Worm (Caenorhabditis elegans): ENCODE results near the gene math-28.
"Not testable (repeated sequence)": the region's sequence is repeated elsewhere in the genome, so short reads cannot be mapped to it uniquely, and the experiment has no call there.

The math-28 gene

DNA sequence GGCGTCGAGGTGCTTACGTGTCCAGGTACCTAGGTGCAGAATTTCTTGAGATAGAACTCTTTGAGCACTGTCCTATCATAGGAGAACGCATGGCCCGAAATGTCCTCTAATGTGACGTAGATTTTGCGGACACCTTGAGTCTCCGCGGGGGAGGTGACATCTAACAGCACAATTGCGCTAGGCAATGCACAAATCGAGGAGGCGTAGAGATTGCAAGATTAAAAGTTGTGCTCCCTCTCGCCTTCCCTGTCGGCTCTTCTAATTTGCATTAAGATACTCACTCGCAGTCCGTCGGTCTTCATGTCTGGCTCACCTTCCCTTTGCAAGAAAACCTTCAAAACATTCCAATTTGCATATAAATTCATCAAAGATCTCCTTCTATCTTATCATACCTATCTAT is 3.6 kb upstream of the math-28 start, which contains the start of gene F36H5.18:
F36H5.18 (plus strand) TSS at position 301 of the 400 bp plus-strand sequence.
- no peak for TF ChIP-seq flt-1 (GFP tag; IDR thresholded peaks at IDR 0.05)
- TF ChIP-seq ztf-23 (GFP tag; IDR thresholded peaks at IDR 0.05), result no peak

DNA sequence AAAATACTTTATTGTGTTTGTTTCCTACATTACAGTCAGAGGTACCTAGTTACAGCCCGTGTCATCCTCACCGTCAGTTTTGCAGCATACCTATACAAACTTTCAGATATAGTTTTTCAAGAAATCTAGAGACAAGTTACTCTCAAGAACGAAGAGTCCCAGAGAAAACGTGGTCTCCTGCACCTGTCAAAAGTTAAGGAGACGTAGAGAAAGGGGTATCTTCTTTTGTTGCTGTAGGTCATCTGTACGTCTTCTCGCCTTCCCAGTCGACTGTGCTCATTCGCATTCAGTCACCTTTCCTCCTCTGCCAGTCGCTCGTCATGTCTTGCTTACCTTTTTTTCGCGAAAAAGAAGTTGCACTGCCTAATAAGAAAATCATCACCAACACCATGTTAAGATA is 1.6 kb upstream of the math-28 start, which contains the start of gene F36H5.4:
F36H5.4 (plus strand) TSS at position 301 of the 400 bp plus-strand sequence.
- TF ChIP-seq ztf-23 (GFP tag; IDR thresholded peaks at IDR 0.05), result no peak
- TF ChIP-seq flt-1 (GFP tag; IDR thresholded peaks at IDR 0.05), result no peak
- TF ChIP-seq ref-1 (GFP tag; conservative IDR thresholded peaks at IDR 0.05), result no peak
- TF ChIP-seq klf-2 (GFP tag; conservative IDR thresholded peaks at IDR 0.05), result no peak
- no peak for TF ChIP-seq ztf-29 (GFP tag; IDR thresholded peaks at IDR 0.05)
- no peak for TF ChIP-seq cog-1 (tag; optimal IDR thresholded peaks at IDR 0.05)
- TF ChIP-seq med-1 (GFP tag; optimal IDR thresholded peaks at IDR 0.05; ENCODE audit: insufficient read depth), result no peak
- no peak for TF ChIP-seq tab-1 (GFP tag; IDR thresholded peaks at IDR 0.05)
- no peak for TF ChIP-seq T22C8.4 (GFP tag; IDR thresholded peaks at IDR 0.05)

DNA sequence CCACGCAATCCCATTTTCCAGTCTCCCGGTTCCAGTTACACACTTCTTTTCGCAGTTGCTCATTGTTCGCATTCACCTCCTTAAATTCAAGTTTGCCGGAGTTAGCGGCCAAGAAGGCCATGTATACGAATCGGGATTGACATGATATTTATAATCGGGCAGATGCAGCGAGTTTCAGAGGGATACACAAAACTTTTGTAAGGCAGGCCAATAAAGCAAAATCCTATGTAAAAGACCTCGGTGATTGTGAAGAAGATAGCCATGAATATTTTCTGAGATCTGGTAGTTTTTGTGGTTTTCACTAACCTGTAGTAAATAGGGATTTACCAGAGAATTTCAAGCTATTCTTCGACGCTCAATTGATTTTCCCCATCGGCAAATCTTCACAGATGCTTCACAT is 3.5 kb downstream of the math-28 start:
- TF ChIP-seq ref-1 (GFP tag; conservative IDR thresholded peaks at IDR 0.05), result no peak
- no peak for TF ChIP-seq med-1 (GFP tag; optimal IDR thresholded peaks at IDR 0.05; ENCODE audit: insufficient read depth)
- no peak for TF ChIP-seq tab-1 (GFP tag; IDR thresholded peaks at IDR 0.05)
- TF ChIP-seq cog-1 (tag; optimal IDR thresholded peaks at IDR 0.05), result no peak
- no peak for TF ChIP-seq flt-1 (GFP tag; IDR thresholded peaks at IDR 0.05)
- TF ChIP-seq T22C8.4 (GFP tag; IDR thresholded peaks at IDR 0.05), result no peak
- no peak for TF ChIP-seq klf-2 (GFP tag; conservative IDR thresholded peaks at IDR 0.05)
- no peak for TF ChIP-seq ztf-23 (GFP tag; IDR thresholded peaks at IDR 0.05)
- no peak for TF ChIP-seq ztf-29 (GFP tag; IDR thresholded peaks at IDR 0.05)

DNA sequence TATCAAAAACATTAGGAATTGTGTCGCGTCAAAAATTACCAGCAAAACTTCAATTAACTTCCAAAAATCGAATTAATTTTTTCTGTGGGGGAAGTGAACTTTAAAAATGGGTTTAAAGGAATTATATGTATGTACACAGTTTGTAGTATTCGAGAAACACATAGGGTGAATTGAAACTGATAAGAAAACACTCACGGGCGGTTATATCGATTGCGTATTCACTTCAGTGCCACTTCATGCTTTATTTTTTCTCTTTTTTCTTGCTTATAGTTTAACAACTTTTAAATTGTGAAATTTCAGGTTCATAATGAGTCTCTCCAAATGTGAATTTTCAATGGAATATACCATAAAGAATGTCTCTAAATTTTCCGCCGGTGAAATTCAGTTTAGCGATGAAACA is 8.2 kb downstream of the math-28 start, which contains the start of gene math-26:
math-26 (plus strand) TSS at position 301 of the 400 bp plus-strand sequence.
- not testable (repeated sequence) for TF ChIP-seq klf-2 (GFP tag; conservative IDR thresholded peaks at IDR 0.05); tab-1 (GFP tag; IDR thresholded peaks at IDR 0.05); ztf-23 (GFP tag; IDR thresholded peaks at IDR 0.05)

DNA sequence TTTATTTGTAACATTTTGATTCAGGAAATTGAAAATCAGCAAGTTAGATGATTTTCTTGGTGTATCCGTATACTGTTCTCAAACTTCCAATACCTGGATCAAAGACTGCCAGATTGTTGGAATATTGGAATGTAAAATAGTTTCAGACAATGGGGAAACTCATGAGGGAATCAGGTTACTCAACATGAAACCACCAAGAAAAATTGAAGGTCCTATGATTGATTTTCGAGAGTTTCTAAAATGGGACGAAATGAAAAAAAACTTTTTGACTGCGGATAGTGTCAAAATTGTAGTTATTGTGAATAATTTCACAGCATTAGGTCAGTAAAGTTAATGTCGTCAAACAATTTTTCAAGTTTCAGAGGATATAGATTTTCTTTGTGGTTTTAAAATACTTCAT is 8.6 kb downstream of the math-28 start, which contains the start of gene math-3:
math-3 (plus strand) TSS at position 301 of the 400 bp plus-strand sequence.
- TF ChIP-seq klf-2 (GFP tag; conservative IDR thresholded peaks at IDR 0.05), result no peak
- no peak for TF ChIP-seq tab-1 (GFP tag; IDR thresholded peaks at IDR 0.05)
- no peak for TF ChIP-seq cog-1 (tag; optimal IDR thresholded peaks at IDR 0.05)
- no peak for TF ChIP-seq ztf-29 (GFP tag; IDR thresholded peaks at IDR 0.05)
- no peak for TF ChIP-seq ztf-23 (GFP tag; IDR thresholded peaks at IDR 0.05)
- no peak for TF ChIP-seq ref-1 (GFP tag; conservative IDR thresholded peaks at IDR 0.05)
- no peak for TF ChIP-seq T22C8.4 (GFP tag; IDR thresholded peaks at IDR 0.05)
- TF ChIP-seq med-1 (GFP tag; optimal IDR thresholded peaks at IDR 0.05; ENCODE audit: insufficient read depth), result no peak
- TF ChIP-seq flt-1 (GFP tag; IDR thresholded peaks at IDR 0.05), result no peak

DNA sequence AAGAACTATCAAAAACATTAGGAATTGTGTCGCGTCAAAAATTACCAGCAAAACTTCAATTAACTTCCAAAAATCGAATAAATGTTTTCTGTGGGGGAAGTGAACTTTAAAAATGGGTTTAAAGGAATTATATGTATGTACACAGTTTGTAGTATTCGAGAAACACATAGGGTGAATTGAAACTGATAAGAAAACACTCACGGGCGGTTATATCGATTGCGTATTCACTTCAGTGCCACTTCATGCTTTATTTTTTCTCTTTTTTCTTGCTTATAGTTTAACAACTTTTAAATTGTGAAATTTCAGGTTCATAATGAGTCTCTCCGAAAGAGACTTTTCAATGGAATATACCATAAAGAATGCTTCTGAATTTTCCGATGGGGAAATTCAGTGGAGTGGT is 12.1 kb downstream of the math-28 start, which contains the start of gene F36H5.14:
F36H5.14 (plus strand) TSS at position 301 of the 400 bp plus-strand sequence.
- not testable (repeated sequence) for TF ChIP-seq klf-2 (GFP tag; conservative IDR thresholded peaks at IDR 0.05); ztf-23 (GFP tag; IDR thresholded peaks at IDR 0.05); T22C8.4 (GFP tag; IDR thresholded peaks at IDR 0.05)

DNA sequence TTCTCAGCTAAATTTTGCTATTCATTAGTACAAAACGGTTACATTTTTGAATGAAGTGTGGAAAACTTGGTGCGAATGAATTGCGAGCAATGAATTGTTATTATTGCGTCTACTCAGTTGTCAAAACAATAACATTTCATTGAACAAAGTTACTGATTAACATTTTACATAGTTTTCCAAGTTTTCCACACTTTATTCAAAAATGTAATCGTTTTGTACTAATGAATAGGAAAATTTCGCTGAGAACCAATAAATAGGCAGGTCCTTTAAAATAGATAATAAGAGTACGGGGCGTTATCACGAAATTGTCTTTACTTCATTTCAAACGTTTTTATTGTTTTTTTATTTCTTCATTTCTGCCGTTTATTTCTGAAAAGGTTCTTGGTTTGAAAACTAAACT is 19.3 kb downstream of the math-28 start, which contains the start of gene math-4:
math-4 (minus strand) TSS at position 101 of the 400 bp plus-strand sequence.
- no peak for TF ChIP-seq cog-1 (tag; optimal IDR thresholded peaks at IDR 0.05)
- no peak for TF ChIP-seq klf-2 (GFP tag; conservative IDR thresholded peaks at IDR 0.05)
- TF ChIP-seq ref-1 (GFP tag; conservative IDR thresholded peaks at IDR 0.05), result no peak
- TF ChIP-seq flt-1 (GFP tag; IDR thresholded peaks at IDR 0.05), result no peak
- no peak for TF ChIP-seq med-1 (GFP tag; optimal IDR thresholded peaks at IDR 0.05; ENCODE audit: insufficient read depth)
- TF ChIP-seq ztf-29 (GFP tag; IDR thresholded peaks at IDR 0.05), result no peak
- no peak for TF ChIP-seq T22C8.4 (GFP tag; IDR thresholded peaks at IDR 0.05)
- no peak for TF ChIP-seq ztf-23 (GFP tag; IDR thresholded peaks at IDR 0.05)
- TF ChIP-seq tab-1 (GFP tag; IDR thresholded peaks at IDR 0.05), result no peak

DNA sequence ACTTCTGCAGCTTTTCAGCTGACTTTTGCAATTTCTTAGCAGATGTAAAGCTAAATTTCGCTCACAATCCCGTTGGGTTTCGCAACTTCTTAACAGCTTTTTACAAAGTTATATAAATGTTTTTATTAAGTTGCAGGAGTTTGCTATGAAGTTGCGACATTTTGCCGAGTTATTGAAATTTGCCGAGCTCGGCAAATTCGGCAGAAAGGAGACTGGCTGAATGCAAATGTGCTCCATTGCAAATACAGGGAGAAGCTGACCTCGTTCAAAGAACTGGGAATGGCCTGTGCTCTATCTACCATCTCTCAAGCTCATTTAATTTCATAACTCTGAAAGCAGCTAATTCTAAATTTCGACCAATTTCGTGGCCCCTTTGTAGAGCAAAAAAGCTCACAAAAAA is 21.6 kb downstream of the math-28 start, which contains the start of gene C08F1.11:
C08F1.11 (minus strand) TSS at position 101 of the 400 bp plus-strand sequence.
- TF ChIP-seq flt-1 (GFP tag; IDR thresholded peaks at IDR 0.05) (no peak), med-1 (GFP tag; optimal IDR thresholded peaks at IDR 0.05; ENCODE audit: insufficient read depth) (no peak), klf-2 (GFP tag; conservative IDR thresholded peaks at IDR 0.05) (no peak), tab-1 (GFP tag; IDR thresholded peaks at IDR 0.05) (no peak), ref-1 (GFP tag; conservative IDR thresholded peaks at IDR 0.05) (no peak), T22C8.4 (GFP tag; IDR thresholded peaks at IDR 0.05) (no peak), cog-1 (tag; optimal IDR thresholded peaks at IDR 0.05) (no peak), ztf-23 (GFP tag; IDR thresholded peaks at IDR 0.05) (no peak), ztf-29 (GFP tag; IDR thresholded peaks at IDR 0.05) (no peak)

DNA sequence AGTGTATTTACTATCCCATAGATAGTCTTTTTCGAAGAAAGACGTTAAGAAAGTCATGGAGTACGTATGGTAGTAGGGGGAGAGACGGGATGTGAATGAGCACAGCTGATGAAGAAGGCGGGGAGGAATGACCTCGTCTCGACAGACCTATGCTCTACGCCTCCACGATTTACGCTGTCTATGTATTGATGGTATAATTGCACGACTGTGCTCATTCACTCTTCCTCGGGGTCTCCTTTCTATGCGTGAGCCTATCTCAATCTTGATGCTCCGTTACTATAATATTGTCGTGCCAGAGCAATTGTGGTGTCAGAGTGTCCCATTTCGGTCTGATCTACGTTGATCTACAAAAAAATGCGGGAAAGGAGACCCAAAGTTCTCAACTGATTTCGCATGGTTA is 23.0 kb downstream of the math-28 start, which contains the start of gene C08F1.10:
C08F1.10 (minus strand) TSS at position 101 of the 400 bp plus-strand sequence.
- TF ChIP-seq ref-1 (GFP tag; conservative IDR thresholded peaks at IDR 0.05) (no peak), T22C8.4 (GFP tag; IDR thresholded peaks at IDR 0.05) (no peak), ztf-23 (GFP tag; IDR thresholded peaks at IDR 0.05) (no peak), med-1 (GFP tag; optimal IDR thresholded peaks at IDR 0.05; ENCODE audit: insufficient read depth) (no peak), ztf-29 (GFP tag; IDR thresholded peaks at IDR 0.05) (no peak), flt-1 (GFP tag; IDR thresholded peaks at IDR 0.05) (no peak), cog-1 (tag; optimal IDR thresholded peaks at IDR 0.05) (no peak), tab-1 (GFP tag; IDR thresholded peaks at IDR 0.05) (no peak), klf-2 (GFP tag; conservative IDR thresholded peaks at IDR 0.05) (no peak)

DNA sequence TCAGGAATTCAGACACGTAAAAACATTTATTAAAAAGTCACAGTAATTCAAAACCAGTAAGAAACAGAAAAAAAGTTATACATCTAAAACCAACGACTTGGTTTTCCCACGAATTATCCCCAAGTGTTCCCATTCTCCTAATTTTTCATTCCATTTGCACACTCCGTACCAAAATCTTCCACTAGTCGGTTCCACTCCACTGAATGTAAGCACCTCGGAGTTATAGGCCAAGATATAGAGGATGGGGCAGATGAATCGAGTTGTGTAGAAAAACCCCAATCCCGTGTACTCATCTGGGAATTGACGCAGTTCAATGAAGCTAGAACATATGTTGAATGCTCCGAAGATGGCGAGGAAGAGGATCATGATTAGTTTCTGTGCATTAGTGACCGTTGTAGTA is 24.0 kb downstream of the math-28 start:
- TF ChIP-seq T22C8.4 (GFP tag; IDR thresholded peaks at IDR 0.05), result no peak
- TF ChIP-seq klf-2 (GFP tag; conservative IDR thresholded peaks at IDR 0.05), result no peak
- no peak for TF ChIP-seq cog-1 (tag; optimal IDR thresholded peaks at IDR 0.05)
- no peak for TF ChIP-seq ref-1 (GFP tag; conservative IDR thresholded peaks at IDR 0.05)
- TF ChIP-seq ztf-29 (GFP tag; IDR thresholded peaks at IDR 0.05), result no peak
- no peak for TF ChIP-seq med-1 (GFP tag; optimal IDR thresholded peaks at IDR 0.05; ENCODE audit: insufficient read depth)
- no peak for TF ChIP-seq flt-1 (GFP tag; IDR thresholded peaks at IDR 0.05)
- no peak for TF ChIP-seq ztf-23 (GFP tag; IDR thresholded peaks at IDR 0.05)
- no peak for TF ChIP-seq tab-1 (GFP tag; IDR thresholded peaks at IDR 0.05)
